Worm (Caenorhabditis elegans) whole organism, L1 larva: ENCODE data around the gene K01A6.6.

Experiments
- C04F5.9 ChIP-seq: sonication (generic microtip); optimal IDR thresholded peaks from 2 replicates; lab custom pipeline; 2016; ENCODE audit warnings: missing genetic modification characterization, missing compliant biosample characterization
- ceh-8 ChIP-seq: fragments of 200-800 bp; sonication (Bioruptor generic); optimal IDR thresholded peaks from 2 replicates; lab custom pipeline; 2018; ENCODE audit warnings: mild to moderate bottlenecking, missing genetic modification characterization, moderate library complexity, missing compliant biosample characterization
- dsc-1 ChIP-seq: sonication (generic microtip); optimal IDR thresholded peaks from 2 replicates; lab custom pipeline; 2016; ENCODE audit warnings: mild to moderate bottlenecking, missing genetic modification characterization, missing compliant biosample characterization
- efl-1 ChIP-seq, 4 experiments: fragments of 150-350 bp; optimal IDR thresholded peaks in 3 of 4; peaks in 1 of 4; 1 replicate in 1 of 4; 2 replicates in 3 of 4; lab custom pipeline; 2014; ENCODE audit warnings: missing biosample characterization in 2 of 4, missing genetic modification characterization in 2 of 4, missing genetic modification reagents in 2 of 4
- efl-3 ChIP-seq: fragments of 200-800 bp; sonication (Bioruptor generic); optimal IDR thresholded peaks from 2 replicates; lab custom pipeline; 2018; ENCODE audit warnings: mild to moderate bottlenecking, missing genetic modification characterization, missing compliant biosample characterization
- egl-13 ChIP-seq: sonication (generic microtip); optimal IDR thresholded peaks from 2 replicates; lab custom pipeline; 2016; ENCODE audit warnings: missing genotype, missing genetic modification reagents, missing genetic modification characterization, missing compliant biosample characterization
- elt-2 ChIP-seq: sonication (generic microtip); optimal IDR thresholded peaks from 2 replicates; lab custom pipeline; 2016; ENCODE audit warnings: missing genetic modification characterization, mild to moderate bottlenecking, inconsistent platforms, missing compliant biosample characterization, missing genetic modification reagents
- fkh-8 ChIP-seq: sonication (generic microtip); optimal IDR thresholded peaks from 2 replicates; lab custom pipeline; 2016; ENCODE audit warnings: mild to moderate bottlenecking, missing genetic modification characterization, missing compliant biosample characterization
- fos-1 ChIP-seq: fragments of 150-350 bp; optimal IDR thresholded peaks from 2 replicates; lab custom pipeline; 2014; ENCODE audit warnings: missing biosample characterization, missing genetic modification characterization
- hlh-17 ChIP-seq: fragments of 200-800 bp; sonication (Bioruptor generic); optimal IDR thresholded peaks from 2 replicates; lab custom pipeline; 2018; ENCODE audit warnings: missing genetic modification characterization, mild to moderate bottlenecking, missing compliant biosample characterization, moderate library complexity, borderline replicate concordance
- hpl-2 ChIP-seq: fragments of 150-350 bp; optimal IDR thresholded peaks from 2 replicates; lab custom pipeline; 2014; ENCODE audit warnings: missing biosample characterization, missing genetic modification reagents, missing genetic modification characterization
- lin-14 ChIP-seq: fragments of 200-800 bp; sonication (Bioruptor generic); optimal IDR thresholded peaks from 2 replicates; lab custom pipeline; 2018; ENCODE audit warnings: mild to moderate bottlenecking, missing genetic modification characterization, moderate library complexity, missing compliant biosample characterization
- lin-15B ChIP-seq: fragments of 150-350 bp; sonication (generic microtip); optimal IDR thresholded peaks from 3 replicates; lab custom pipeline; 2014; ENCODE audit warnings: missing biosample characterization, missing genetic modification characterization
- lin-39 ChIP-seq: fragments of 150-350 bp; optimal IDR thresholded peaks from 2 replicates; lab custom pipeline; 2014; ENCODE audit warnings: missing biosample characterization, missing genetic modification reagents, missing genetic modification characterization
- lsy-2 ChIP-seq, 2 experiments: fragments of 150-350 bp; optimal IDR thresholded peaks; 2 replicates each; lab custom pipeline; 2014; ENCODE audit warnings: missing biosample characterization in 2 of 2, missing genetic modification characterization in 2 of 2
- nhr-19 ChIP-seq: fragments of 200-800 bp; sonication (Bioruptor generic); conservative IDR thresholded peaks from 2 replicates; pipeline ENCODE4 v1.3.6; 2022; ENCODE audit warnings: missing genetic modification characterization, missing compliant biosample characterization
- nhr-28 ChIP-seq: fragments of 150-350 bp; optimal IDR thresholded peaks from 2 replicates; lab custom pipeline; 2014; ENCODE audit warnings: missing biosample characterization, missing genetic modification characterization
- nhr-47 ChIP-seq: sonication (generic microtip); optimal IDR thresholded peaks from 2 replicates; lab custom pipeline; 2016; ENCODE audit warnings: mild to moderate bottlenecking, missing genetic modification characterization, moderate library complexity, missing compliant biosample characterization
- nhr-71 ChIP-seq: sonication (generic microtip); optimal IDR thresholded peaks from 2 replicates; lab custom pipeline; 2016; ENCODE audit warnings: mild to moderate bottlenecking, missing genetic modification characterization, moderate library complexity, missing compliant biosample characterization
- nhr-77 ChIP-seq: fragments of 150-350 bp; optimal IDR thresholded peaks from 2 replicates; lab custom pipeline; 2014; ENCODE audit warnings: missing biosample characterization, missing genetic modification characterization
- nhr-85 ChIP-seq: sonication (generic microtip); peaks from one replicate; lab custom pipeline; 2016; ENCODE audit warnings: missing genetic modification characterization, inconsistent platforms, missing compliant biosample characterization
- nhr-90 ChIP-seq: sonication (generic microtip); optimal IDR thresholded peaks from 2 replicates; lab custom pipeline; 2016; ENCODE audit warnings: mild to moderate bottlenecking, missing genetic modification characterization, missing compliant biosample characterization; ENCODE audit not compliant: poor library complexity
- pag-3 ChIP-seq: sonication (generic microtip); optimal IDR thresholded peaks from 2 replicates; lab custom pipeline; 2017; ENCODE audit warnings: missing genetic modification characterization, mild to moderate bottlenecking, missing compliant biosample characterization, antibody characterized with exemption, borderline replicate concordance; ENCODE audit not compliant: insufficient read depth
- pax-3 ChIP-seq: fragments of 200-800 bp; sonication (Bioruptor generic); optimal IDR thresholded peaks from 2 replicates; lab custom pipeline; 2018; ENCODE audit warnings: mild to moderate bottlenecking, missing genetic modification characterization, moderate library complexity, missing compliant biosample characterization
- rnt-1 ChIP-seq: sonication (generic microtip); optimal IDR thresholded peaks from 2 replicates; lab custom pipeline; 2016; ENCODE audit warnings: mild to moderate bottlenecking, missing genetic modification characterization, moderate library complexity, missing compliant biosample characterization
- snu-23 ChIP-seq: sonication (generic microtip); optimal IDR thresholded peaks from 2 replicates; lab custom pipeline; 2016; ENCODE audit warnings: missing genetic modification characterization, missing compliant biosample characterization
- swsn-7 ChIP-seq: sonication (generic microtip); optimal IDR thresholded peaks from 2 replicates; lab custom pipeline; 2016; ENCODE audit warnings: missing genetic modification characterization, missing compliant biosample characterization
- tbx-2 ChIP-seq: sonication (generic microtip); optimal IDR thresholded peaks from 2 replicates; lab custom pipeline; 2016; ENCODE audit warnings: missing genetic modification characterization, missing compliant biosample characterization
- tlp-1 ChIP-seq: fragments of 150-350 bp; optimal IDR thresholded peaks from 2 replicates; lab custom pipeline; 2014; ENCODE audit warnings: missing biosample characterization, missing genetic modification characterization
- unc-30 ChIP-seq: sonication (generic microtip); optimal IDR thresholded peaks from 2 replicates; lab custom pipeline; 2017; ENCODE audit warnings: missing biosample characterization, missing genetic modification characterization
- unc-62 ChIP-seq: fragments of 150-350 bp; optimal IDR thresholded peaks from 2 replicates; lab custom pipeline; 2014; ENCODE audit warnings: missing biosample characterization, missing genetic modification reagents, missing genetic modification characterization
- unc-86 ChIP-seq: sonication (generic microtip); optimal IDR thresholded peaks from 2 replicates; lab custom pipeline; 2016; ENCODE audit warnings: missing genetic modification characterization, missing compliant biosample characterization
- vab-15 ChIP-seq: sonication (generic microtip); optimal IDR thresholded peaks from 2 replicates; lab custom pipeline; 2017; ENCODE audit warnings: missing genotype, mild to moderate bottlenecking, missing genetic modification characterization, missing compliant biosample characterization
- zag-1 ChIP-seq: fragments of 150-350 bp; optimal IDR thresholded peaks from 2 replicates; lab custom pipeline; 2014; ENCODE audit warnings: missing biosample characterization, missing genetic modification characterization
- ztf-4 ChIP-seq: fragments of 150-350 bp; optimal IDR thresholded peaks from 2 replicates; lab custom pipeline; 2014; ENCODE audit warnings: missing biosample characterization, missing genetic modification characterization

Gene K01A6.6

ce11 chrIV:11754328-11754727 is 19.2 kb downstream of the K01A6.6 start, which contains the start of gene scl-18:
Gene scl-18, minus strand, starts transcription at chrIV:11754428.
- TF ChIP-seq zag-1 (tag; lab: Kevin White, UChicago) (no peak), nhr-19 (GFP tag; lab: Robert Waterston, UW) (no peak), unc-30 (tag; lab: Kevin White, UChicago) (no peak), egl-13 (tag; lab: Kevin White, UChicago) (no peak), nhr-28 (tag; lab: Kevin White, UChicago) (no peak)

DNA sequence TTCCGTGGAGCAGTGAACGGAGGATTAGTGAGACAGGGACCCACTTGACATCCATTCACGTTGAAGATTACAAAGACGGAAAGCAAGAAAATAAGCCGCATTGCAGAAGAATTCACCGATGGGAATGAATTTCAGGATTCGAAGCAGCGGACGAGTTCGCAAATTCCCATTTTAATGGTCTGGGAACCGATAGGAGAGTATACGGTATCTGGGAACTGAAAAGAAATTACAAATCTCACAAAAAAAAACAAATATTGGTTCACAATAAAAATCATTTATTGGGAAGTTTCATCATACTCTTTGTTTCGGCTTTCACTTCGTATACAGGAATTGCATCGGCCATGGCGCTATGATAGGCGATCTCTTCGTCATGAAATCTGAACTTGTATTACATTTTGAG is 19.9 kb downstream of the K01A6.6 start, which contains the start of gene T12A7.10:
TSS of gene T12A7.10 (minus strand) at position 101 of the 400 bp plus-strand sequence.
- TF ChIP-seq nhr-85 (tag; lab: Kevin White, UChicago) (peak; percentile 42), efl-1 (optimal IDR thresholded peaks at IDR 0.05; lab: Kevin White, UChicago) (no peak), efl-1 (GFP tag; optimal IDR thresholded peaks at IDR 0.05 in 1 of 2; lab: Kevin White, UChicago) (peak in 1 of 2 experiments; percentile 0), dsc-1 (tag; lab: Kevin White, UChicago) (no peak)
- TF ChIP-seq, all 84 proteins: peak for 2

DNA sequence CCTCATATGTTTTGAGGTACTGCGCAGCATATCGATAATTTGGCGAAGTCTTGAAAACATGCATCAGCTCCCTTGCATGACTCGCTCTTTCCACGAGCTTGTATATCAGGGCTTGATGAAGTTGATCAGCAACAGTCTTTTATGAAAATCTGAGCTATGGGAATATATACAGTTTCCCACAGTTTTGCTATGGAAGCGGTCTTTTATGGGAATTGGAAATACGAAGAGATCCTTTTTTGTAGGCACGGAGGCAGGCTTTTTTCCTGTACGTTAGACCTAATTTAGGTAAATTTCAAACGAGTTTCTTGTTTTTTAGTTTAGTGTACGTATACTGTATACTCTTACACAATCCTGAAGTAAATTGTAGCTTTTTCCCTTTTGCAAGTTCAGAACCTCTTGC is 20.8 kb downstream of the K01A6.6 start, which contains the start of gene T12A7.9:
TSS of gene T12A7.9 (minus strand) at position 101 of the 400 bp plus-strand sequence.
- TF ChIP-seq nhr-47 (tag; lab: Kevin White, UChicago) (peak; percentile 14), vab-15 (tag; lab: Kevin White, UChicago) (no peak)
- TF ChIP-seq, all 84 proteins: peak for 1

DNA sequence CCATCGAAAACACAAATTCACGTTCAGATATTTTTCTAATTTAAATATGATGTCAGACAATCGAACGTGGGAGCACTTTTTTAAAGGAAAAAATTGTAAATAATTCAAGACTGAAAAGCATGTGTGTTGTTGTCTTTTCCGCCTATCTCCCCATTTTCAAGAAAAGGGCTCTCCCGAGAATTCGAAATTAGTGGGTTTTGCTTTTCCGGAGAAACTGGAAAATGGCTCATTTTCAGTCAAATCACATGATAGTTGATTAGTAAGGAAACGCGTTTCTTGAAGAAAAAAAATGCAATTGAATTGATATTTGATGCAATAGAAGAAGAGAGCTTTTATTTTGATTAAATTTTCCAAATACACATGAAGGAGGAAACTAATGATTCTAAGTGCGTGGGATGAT is 24.7 kb downstream of the K01A6.6 start:
- TF ChIP-seq lsy-2 (tag; optimal IDR thresholded peaks at IDR 0.05; lab: Kevin White, UChicago) = peak in 1 of 2 experiments; percentile 13
- TF ChIP-seq unc-62 (GFP tag; lab: Kevin White, UChicago) = no peak
- TF ChIP-seq lin-14 = peak; percentile 47
- peak; percentile 72 for TF ChIP-seq nhr-71 (tag; lab: Kevin White, UChicago)
- no peak for TF ChIP-seq fos-1
- no peak for TF ChIP-seq nhr-90 (tag; lab: Kevin White, UChicago)
- no peak for TF ChIP-seq efl-3 (GFP tag; lab: Kevin White, UChicago)
- no peak for TF ChIP-seq lin-39 (tag; lab: Kevin White, UChicago)
- TF ChIP-seq fkh-8 (tag; lab: Kevin White, UChicago) = peak; percentile 63
- TF ChIP-seq egl-13 (tag; lab: Kevin White, UChicago) = peak; percentile 59
- TF ChIP-seq ztf-4 = peak; percentile 3
- TF ChIP-seq tbx-2 (tag; lab: Kevin White, UChicago) = peak; percentile 4
- TF ChIP-seq efl-1 (optimal IDR thresholded peaks at IDR 0.05; lab: Kevin White, UChicago) = no peak
- no peak for TF ChIP-seq efl-1 (GFP tag; optimal IDR thresholded peaks at IDR 0.05 in 1 of 2; lab: Kevin White, UChicago)
- no peak for TF ChIP-seq pag-3
- peak; percentile 75 for TF ChIP-seq dsc-1 (tag; lab: Kevin White, UChicago)
- peak; percentile 74 for TF ChIP-seq nhr-47 (tag; lab: Kevin White, UChicago)
- no peak for TF ChIP-seq hlh-17 (GFP tag; lab: Kevin White, UChicago)
- no peak for TF ChIP-seq swsn-7 (tag; lab: Kevin White, UChicago)
- TF ChIP-seq unc-86 (tag; lab: Kevin White, UChicago) = peak; percentile 42
- TF ChIP-seq nhr-77 = no peak
- no peak for TF ChIP-seq ceh-8 (GFP tag; lab: Kevin White, UChicago)
- TF ChIP-seq nhr-85 (tag; lab: Kevin White, UChicago) = no peak
- no peak for TF ChIP-seq C04F5.9 (tag; lab: Kevin White, UChicago)
- peak; percentile 27 for TF ChIP-seq pax-3 (tag; lab: Kevin White, UChicago)

ce11 chrIV:11760700-11761459 is 25.8 kb downstream of the K01A6.6 start, which contains the start of gene T12A7.2:
Gene T12A7.2, minus strand, starts transcription at chrIV:11761111.
- TF ChIP-seq tlp-1 (tag; lab: Kevin White, UChicago) (no peak), tbx-2 (tag; lab: Kevin White, UChicago) (peak; percentile 7), nhr-47 (tag; lab: Kevin White, UChicago) (peak; percentile 38), hpl-2 (GFP tag; lab: Kevin White, UChicago) (no peak), lsy-2 (tag; optimal IDR thresholded peaks at IDR 0.05; lab: Kevin White, UChicago) (peak in 1 of 2 experiments; percentile 38), efl-1 (optimal IDR thresholded peaks at IDR 0.05; lab: Kevin White, UChicago) (peak in 1 of 2 experiments; percentile 23), efl-1 (GFP tag; optimal IDR thresholded peaks at IDR 0.05 in 1 of 2; lab: Kevin White, UChicago) (peak in 1 of 2 experiments; percentile 90), lin-14 (peak; percentile 56), swsn-7 (tag; lab: Kevin White, UChicago) (peak; percentile 7), dsc-1 (tag; lab: Kevin White, UChicago) (peak; percentile 21), pax-3 (tag; lab: Kevin White, UChicago) (no peak), lin-39 (tag; lab: Kevin White, UChicago) (no peak), nhr-71 (tag; lab: Kevin White, UChicago) (peak; percentile 41), lin-15B (tag; lab: Kevin White, UChicago) (no peak), elt-2 (tag; lab: Kevin White, UChicago) (peak; percentile 77), rnt-1 (peak; percentile 2), snu-23 (GFP tag; lab: Kevin White, UChicago) (peak; percentile 4)
